Fruit fly (Drosophila melanogaster) whole organism, prepupa: Measurements from ENCODE around the gene Acsx2.

Source experiments
- Blimp-1 ChIP-seq: fragments of 200-800 bp; sonication (Bioruptor generic); optimal IDR thresholded peaks from 3 replicates; lab custom pipeline; 2017; ENCODE audit warnings: missing biosample characterization, missing genetic modification characterization, mild to moderate bottlenecking, moderate library complexity, missing genetic modification reagents
- CG11902 ChIP-seq: fragments of 200-800 bp; sonication (Bioruptor generic); optimal IDR thresholded peaks from 3 replicates; lab custom pipeline; 2016; ENCODE audit warnings: missing biosample characterization, missing genetic modification characterization
- CG15336 ChIP-seq: fragments of 200-800 bp; sonication (Bioruptor generic); IDR thresholded peaks from 2 replicates; pipeline ENCODE4 v1.3.6; 2022; ENCODE audit warnings: missing biosample characterization, missing genetic modification characterization
- CG16779 ChIP-seq: fragments of 200-800 bp; sonication (Bioruptor generic); optimal IDR thresholded peaks from 3 replicates; lab custom pipeline; 2017; ENCODE audit warnings: missing biosample characterization, mild to moderate bottlenecking, missing genetic modification characterization
- Hr38 ChIP-seq: sonication (Bioruptor generic); optimal IDR thresholded peaks from 2 replicates; lab custom pipeline; 2016; ENCODE audit warnings: missing biosample characterization, missing genetic modification characterization
- esn ChIP-seq: fragments of 200-800 bp; sonication (Bioruptor generic); optimal IDR thresholded peaks from 2 replicates; lab custom pipeline; 2016; ENCODE audit warnings: missing biosample characterization, mild to moderate bottlenecking, missing genetic modification characterization, moderate library complexity
- fd59A ChIP-seq: fragments of 200-800 bp; sonication (Bioruptor generic); optimal IDR thresholded peaks from 2 replicates; lab custom pipeline; 2017; ENCODE audit warnings: missing biosample characterization, mild to moderate bottlenecking, missing genetic modification characterization, missing genetic modification reagents

DNA sequence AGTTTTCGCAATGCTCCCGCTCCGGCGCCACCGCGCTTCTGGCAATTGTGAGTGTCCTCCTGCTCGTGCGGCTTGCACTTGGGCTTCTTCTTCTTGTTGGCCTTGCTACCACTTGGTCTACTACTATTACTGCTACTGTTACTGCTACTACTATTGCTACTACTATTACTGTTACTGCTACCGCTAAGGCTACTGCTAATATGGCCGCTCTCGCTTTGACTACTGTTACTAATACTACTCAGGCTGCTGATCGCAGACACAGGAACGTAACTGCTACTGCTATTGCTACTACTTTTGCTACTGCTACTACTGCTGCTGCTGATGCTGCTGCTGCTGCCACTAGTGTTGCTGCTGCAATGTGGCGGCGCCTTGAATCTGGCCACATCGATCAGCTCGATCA, 18.3 kb downstream of the Acsx2 start:
- no peak for TF ChIP-seq CG11902 (GFP tag; lab: Kevin White, UChicago)
- no peak for TF ChIP-seq CG16779
- TF ChIP-seq CG15336: no peak
- TF ChIP-seq Blimp-1 (GFP tag; lab: Kevin White, UChicago): no peak
- no peak for TF ChIP-seq fd59A (GFP tag; lab: Kevin White, UChicago)
- no peak for TF ChIP-seq esn (GFP tag; lab: Kevin White, UChicago)
- no peak for TF ChIP-seq Hr38 (GFP tag; lab: Kevin White, UChicago)
